Worm (Caenorhabditis elegans) whole organism, early embryonic: ENCODE results near the gene C07A9.10.
A peak's percentile ranks its signal among the peaks of the same experiment; 100 is the strongest.
"Not testable (repeated sequence)": the region's sequence is repeated elsewhere in the genome, so short reads cannot be mapped to it uniquely, and the experiment has no call there.

Experiments
- B0310.2 ChIP-seq: sonication (generic microtip); optimal IDR thresholded peaks from 2 replicates; lab custom pipeline; 2016; ENCODE audit warnings: mild to moderate bottlenecking, missing genetic modification characterization, missing compliant biosample characterization
- F13C5.2 ChIP-seq: sonication (generic microtip); optimal IDR thresholded peaks from 2 replicates; lab custom pipeline; 2017; ENCODE audit warnings: mild to moderate bottlenecking, missing genetic modification characterization, inconsistent platforms, missing compliant biosample characterization
- aly-1 ChIP-seq: sonication (generic microtip); optimal IDR thresholded peaks from 2 replicates; lab custom pipeline; 2016; ENCODE audit warnings: missing genetic modification characterization, missing compliant biosample characterization
- ama-1 ChIP-seq: fragments of 150-350 bp; optimal IDR thresholded peaks from 2 replicates; lab custom pipeline; 2014
- ceh-13 ChIP-seq: fragments of 200-800 bp; sonication (Bioruptor generic); optimal IDR thresholded peaks from 2 replicates; lab custom pipeline; 2018; ENCODE audit warnings: mild to moderate bottlenecking, missing genetic modification characterization, missing compliant biosample characterization
- ceh-36 ChIP-seq: sonication (generic microtip); optimal IDR thresholded peaks from 2 replicates; lab custom pipeline; 2016; ENCODE audit warnings: missing genetic modification characterization, inconsistent platforms, missing compliant biosample characterization
- ets-7 ChIP-seq: sonication (generic microtip); optimal IDR thresholded peaks from 2 replicates; lab custom pipeline; 2016; ENCODE audit warnings: missing genotype, missing genetic modification characterization, missing compliant biosample characterization
- flt-1 ChIP-seq: fragments of 200-800 bp; sonication (Bioruptor generic); IDR thresholded peaks from 2 replicates; pipeline ENCODE4 v1.3.6; 2022; ENCODE audit warnings: missing genetic modification characterization, missing compliant biosample characterization
- hmbx-1 ChIP-seq: sonication (generic microtip); optimal IDR thresholded peaks from 2 replicates; lab custom pipeline; 2016; ENCODE audit warnings: mild to moderate bottlenecking, missing genetic modification characterization, missing compliant biosample characterization
- hmg-4 ChIP-seq: fragments of 200-800 bp; sonication (Bioruptor generic); optimal IDR thresholded peaks from 2 replicates; lab custom pipeline; 2018; ENCODE audit warnings: mild to moderate bottlenecking, missing genetic modification characterization, missing compliant biosample characterization
- hnd-1 ChIP-seq: sonication (generic microtip); optimal IDR thresholded peaks from 2 replicates; lab custom pipeline; 2016; ENCODE audit warnings: missing genetic modification characterization, missing compliant biosample characterization
- pes-1 ChIP-seq: fragments of 200-800 bp; sonication (Bioruptor generic); IDR thresholded peaks from 2 replicates; pipeline ENCODE4 v1.3.6; 2022; ENCODE audit warnings: missing genetic modification reagents, missing genetic modification characterization, missing compliant biosample characterization
- scrt-1 ChIP-seq: fragments of 200-800 bp; sonication (Bioruptor generic); IDR thresholded peaks from 2 replicates; pipeline ENCODE4 v1.3.6; 2022; ENCODE audit warnings: missing genetic modification characterization, missing compliant biosample characterization
- sea-1 ChIP-seq: fragments of 200-800 bp; sonication (Bioruptor generic); conservative IDR thresholded peaks from 2 replicates; pipeline ENCODE4 v1.3.6; 2022; ENCODE audit warnings: missing genetic modification characterization, missing compliant biosample characterization
- tbx-11 ChIP-seq: fragments of 200-800 bp; sonication (Bioruptor generic); IDR thresholded peaks from 2 replicates; pipeline ENCODE4 v1.3.6; 2022; ENCODE audit warnings: missing genetic modification characterization, missing compliant biosample characterization
- tbx-37 ChIP-seq: fragments of 200-800 bp; sonication (Bioruptor generic); conservative IDR thresholded peaks from 2 replicates; pipeline ENCODE4 v1.3.6; 2022; ENCODE audit warnings: missing genetic modification reagents, missing genetic modification characterization, missing compliant biosample characterization
- tra-4 ChIP-seq: sonication (generic microtip); optimal IDR thresholded peaks from 2 replicates; lab custom pipeline; 2017; ENCODE audit warnings: missing genetic modification characterization, missing compliant biosample characterization

C07A9.10 gene

DNA sequence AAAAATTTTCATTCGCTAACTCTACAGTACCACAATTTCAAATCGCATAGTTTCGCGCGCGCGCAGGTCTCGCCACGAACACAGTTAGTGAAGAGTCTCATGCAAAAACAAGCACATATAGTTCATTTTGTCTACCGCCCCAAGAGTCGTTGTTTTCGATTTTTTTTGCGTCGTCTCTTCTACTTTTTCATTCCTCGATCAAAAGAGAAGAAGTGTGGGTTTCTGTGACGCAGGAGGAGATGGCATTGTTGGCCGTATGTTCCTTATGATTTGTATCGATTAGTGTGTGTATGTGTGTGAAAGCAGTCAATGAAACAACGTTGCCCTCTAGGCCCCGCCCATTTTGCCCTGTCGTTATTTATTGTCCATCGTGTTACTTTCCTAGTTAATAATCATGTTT is 12.0 kb upstream of the C07A9.10 start:
- TF ChIP-seq scrt-1 = no peak
- no peak for TF ChIP-seq ets-7
- TF ChIP-seq tbx-37 (GFP tag; lab: Robert Waterston, UW) = no peak
- no peak for TF ChIP-seq tra-4
- no peak for TF ChIP-seq hmg-4 (GFP tag; lab: Kevin White, UChicago)
- TF ChIP-seq pes-1 (GFP tag; lab: Robert Waterston, UW) = no peak
- no peak for TF ChIP-seq ceh-36 (tag; lab: Kevin White, UChicago)
- TF ChIP-seq B0310.2 = no peak

DNA sequence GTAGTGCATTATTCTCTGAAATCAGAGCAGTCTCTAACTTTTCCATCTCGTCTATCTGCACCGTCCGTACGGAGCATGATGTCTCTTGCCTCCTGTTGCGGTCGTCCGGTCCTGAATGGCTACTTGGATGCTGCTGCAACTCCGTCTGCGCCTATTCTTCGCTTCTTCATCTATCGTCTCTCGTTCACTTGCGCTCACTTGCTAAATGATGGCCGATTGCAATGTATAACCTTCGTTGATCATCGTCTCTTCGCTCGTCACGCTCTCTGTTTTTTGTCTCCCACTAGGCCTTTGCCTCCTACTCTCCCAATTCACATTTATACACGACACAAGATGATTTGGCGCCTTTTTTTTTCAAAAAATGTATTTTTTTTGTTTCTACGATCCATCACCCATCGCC is 11.5 kb upstream of the C07A9.10 start:
- TF ChIP-seq hmg-4 (GFP tag; lab: Kevin White, UChicago) (peak; percentile 60), tra-4 (no peak)

DNA sequence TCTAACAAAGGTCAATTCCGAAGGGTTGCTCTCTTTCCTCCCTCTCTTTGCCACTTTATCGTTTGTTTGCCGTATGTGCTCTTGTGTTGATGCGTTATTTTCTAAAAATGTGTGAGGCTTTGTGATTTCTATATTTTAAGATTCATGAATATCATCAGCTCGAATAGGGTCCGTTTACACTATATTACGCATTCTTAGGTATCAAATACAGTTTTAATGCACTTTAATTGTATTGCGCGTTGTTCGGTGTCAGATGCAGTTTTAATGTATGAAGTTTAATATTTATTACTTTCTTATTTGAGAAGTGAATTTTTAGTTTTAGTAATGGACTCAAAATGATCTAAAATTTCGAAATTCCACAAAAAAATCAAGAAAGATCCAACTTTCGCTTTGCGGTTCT is 10.6 kb upstream of the C07A9.10 start, which contains the start of gene bud-31:
TSS of gene bud-31 (minus strand) at position 101 of the 400 bp plus-strand sequence.
- no peak for TF ChIP-seq hmg-4 (GFP tag; lab: Kevin White, UChicago)
- no peak for TF ChIP-seq tra-4
- no peak for TF ChIP-seq B0310.2
- no peak for TF ChIP-seq tbx-37 (GFP tag; lab: Robert Waterston, UW)
- TF ChIP-seq F13C5.2 (tag; lab: Kevin White, UChicago) = no peak
- no peak for TF ChIP-seq ets-7
- no peak for TF ChIP-seq flt-1 (GFP tag; lab: Robert Waterston, UW)
- no peak for TF ChIP-seq hmbx-1 (tag; lab: Kevin White, UChicago)
- no peak for TF ChIP-seq tbx-11
- TF ChIP-seq ceh-13 (GFP tag; lab: Kevin White, UChicago) = no peak
- no peak for TF ChIP-seq scrt-1
- no peak for TF ChIP-seq ceh-36 (tag; lab: Kevin White, UChicago)
- TF ChIP-seq sea-1 (GFP tag; lab: Robert Waterston, UW) = no peak

ce11 chrIII:9695379-9695778 is 9.5 kb upstream of the C07A9.10 start:
- no peak for TF ChIP-seq ceh-13 (GFP tag; lab: Kevin White, UChicago)
- no peak for TF ChIP-seq flt-1 (GFP tag; lab: Robert Waterston, UW)
- TF ChIP-seq F13C5.2 (tag; lab: Kevin White, UChicago) = peak; percentile 10
- TF ChIP-seq aly-1 (tag; lab: Kevin White, UChicago) = no peak
- TF ChIP-seq ama-1 (lab: Kevin White, UChicago) = no peak

DNA sequence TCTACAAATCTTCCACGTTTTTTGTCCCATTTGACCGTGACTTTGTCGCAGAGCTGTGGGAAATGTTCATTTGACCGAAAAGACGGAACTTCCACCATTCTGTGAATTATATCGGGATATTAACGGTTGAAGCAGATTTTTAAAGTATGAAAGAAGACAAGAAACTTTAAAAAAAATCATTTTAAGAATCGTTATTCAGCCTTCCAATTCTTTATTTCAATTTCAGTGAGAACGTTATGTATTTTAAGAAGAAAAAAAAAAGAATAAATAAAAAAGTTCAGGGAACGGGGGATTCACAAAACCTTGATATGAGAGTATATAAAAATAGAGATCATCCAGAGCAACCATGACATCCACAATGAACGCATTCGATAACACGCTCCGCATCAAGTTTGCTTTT is 8.6 kb upstream of the C07A9.10 start, which contains the start of gene set-3:
TSS of gene set-3 (minus strand) at position 101 of the 400 bp plus-strand sequence.
- no peak for TF ChIP-seq ceh-13 (GFP tag; lab: Kevin White, UChicago)
- TF ChIP-seq B0310.2 = no peak
- no peak for TF ChIP-seq pes-1 (GFP tag; lab: Robert Waterston, UW)
- no peak for TF ChIP-seq ceh-36 (tag; lab: Kevin White, UChicago)
- TF ChIP-seq F13C5.2 (tag; lab: Kevin White, UChicago) = no peak
- no peak for TF ChIP-seq ets-7

- TF ChIP-seq tbx-11 (no peak), B0310.2 (no peak), F13C5.2 (tag; lab: Kevin White, UChicago) (no peak), aly-1 (tag; lab: Kevin White, UChicago) (no peak)
Measured at ce11 chrIII:9690044-9690443, 4.2 kb upstream of the C07A9.10 start, which contains the start of gene best-5. best-5 (minus strand) TSS chrIII:9690253.

DNA sequence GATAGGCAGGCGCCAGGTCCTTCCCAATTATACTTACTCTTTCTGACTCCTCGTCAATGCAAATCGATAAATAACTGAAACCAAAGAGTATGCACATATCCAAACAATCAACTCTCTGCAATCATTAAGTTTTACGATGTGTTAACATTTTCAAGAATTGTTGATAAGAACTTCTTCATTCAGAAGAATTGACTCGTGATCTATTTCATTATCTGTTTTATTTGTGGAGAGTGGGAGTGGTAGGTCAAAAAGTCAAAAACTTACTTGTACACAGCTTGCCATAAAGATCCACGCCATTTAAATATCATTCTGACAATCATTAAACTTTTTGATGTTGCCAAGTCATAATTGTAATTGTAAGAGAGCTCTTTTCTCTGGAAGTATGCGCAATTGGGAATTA is 3.5 kb upstream of the C07A9.10 start:
- TF ChIP-seq ama-1 (lab: Kevin White, UChicago) (no peak), tbx-11 (no peak), tbx-37 (GFP tag; lab: Robert Waterston, UW) (no peak), scrt-1 (no peak), hmbx-1 (tag; lab: Kevin White, UChicago) (no peak), ets-7 (no peak), B0310.2 (no peak), ceh-13 (GFP tag; lab: Kevin White, UChicago) (no peak), F13C5.2 (tag; lab: Kevin White, UChicago) (no peak)

ce11 chrIII:9682729-9683128 is 3.1 kb downstream of the C07A9.10 start, which contains the start of gene C07A9.5:
C07A9.5 (minus strand) TSS chrIII:9682829.
- not testable (repeated sequence) for TF ChIP-seq scrt-1; ceh-13 (GFP tag; lab: Kevin White, UChicago); hnd-1

ce11 chrIII:9681206-9681605 is 4.7 kb downstream of the C07A9.10 start, which contains the start of gene C07A9.13:
C07A9.13 (minus strand) TSS chrIII:9681306.
- TF ChIP-seq ceh-36 (tag; lab: Kevin White, UChicago); sea-1 (GFP tag; lab: Robert Waterston, UW); tbx-37 (GFP tag; lab: Robert Waterston, UW): not testable (repeated sequence)

- TF ChIP-seq F13C5.2 (tag; lab: Kevin White, UChicago) (no peak), hmg-4 (GFP tag; lab: Kevin White, UChicago) (no peak), pes-1 (GFP tag; lab: Robert Waterston, UW) (no peak), tbx-37 (GFP tag; lab: Robert Waterston, UW) (no peak), hmbx-1 (tag; lab: Kevin White, UChicago) (no peak), tbx-11 (no peak), hnd-1 (no peak), sea-1 (GFP tag; lab: Robert Waterston, UW) (no peak), B0310.2 (no peak), scrt-1 (no peak), ets-7 (no peak), tra-4 (no peak), flt-1 (GFP tag; lab: Robert Waterston, UW) (no peak), ama-1 (lab: Kevin White, UChicago) (no peak), aly-1 (tag; lab: Kevin White, UChicago) (no peak), ceh-36 (tag; lab: Kevin White, UChicago) (no peak), ceh-13 (GFP tag; lab: Kevin White, UChicago) (no peak)
Measured at ce11 chrIII:9678819-9679218, 7.0 kb downstream of the C07A9.10 start, which contains the start of gene ugt-60. ugt-60 (minus strand) TSS chrIII:9679051.
